Fruit fly (Drosophila melanogaster) whole organism, embryonic: ENCODE results near the gene mRpS30.
A peak's percentile ranks its signal among the peaks of the same experiment; 100 is the strongest.

Source experiments
- Asciz ChIP-seq: fragments of 200-800 bp; sonication (Bioruptor generic); optimal IDR thresholded peaks from 2 replicates; lab custom pipeline; 2017; ENCODE audit warnings: missing biosample characterization, mild to moderate bottlenecking, missing genetic modification characterization, missing genetic modification reagents
- BtbVII ChIP-seq: fragments of 200-800 bp; sonication (Bioruptor generic); optimal IDR thresholded peaks from 3 replicates; lab custom pipeline; 2017; ENCODE audit warnings: missing biosample characterization, mild to moderate bottlenecking, missing genetic modification characterization
- CG10462 ChIP-seq: fragments of 200-800 bp; sonication (Bioruptor generic); optimal IDR thresholded peaks from 2 replicates; lab custom pipeline; 2016; ENCODE audit warnings: missing biosample characterization, missing genetic modification characterization
- CG10654 ChIP-seq: fragments of 200-800 bp; sonication (Bioruptor generic); optimal IDR thresholded peaks from 2 replicates; lab custom pipeline; 2016; ENCODE audit warnings: missing biosample characterization, missing genetic modification characterization
- CG11695 ChIP-seq: fragments of 200-800 bp; sonication (Bioruptor generic); IDR thresholded peaks from 3 replicates; pipeline ENCODE4 v1.3.6; 2022; ENCODE audit warnings: missing biosample characterization, missing genetic modification characterization
- CG11723 ChIP-seq: fragments of 200-800 bp; sonication (Bioruptor generic); optimal IDR thresholded peaks from 2 replicates; lab custom pipeline; 2017; ENCODE audit warnings: missing biosample characterization, mild to moderate bottlenecking, missing genetic modification characterization
- CG12769 ChIP-seq: fragments of 200-800 bp; sonication (Bioruptor generic); optimal IDR thresholded peaks from 2 replicates; lab custom pipeline; 2019; ENCODE audit warnings: missing biosample characterization, mild to moderate bottlenecking, missing genetic modification characterization, moderate library complexity
- CG13296 ChIP-seq: fragments of 200-800 bp; sonication (Bioruptor generic); optimal IDR thresholded peaks from 3 replicates; lab custom pipeline; 2018; ENCODE audit warnings: missing biosample characterization, mild to moderate bottlenecking, missing genetic modification characterization
- CG1603 ChIP-seq: fragments of 200-800 bp; sonication (Bioruptor generic); optimal IDR thresholded peaks from 2 replicates; lab custom pipeline; 2019; ENCODE audit warnings: missing biosample characterization, mild to moderate bottlenecking, missing genetic modification characterization, moderate library complexity
- CG16813 ChIP-seq: fragments of 200-800 bp; sonication (Bioruptor generic); IDR thresholded peaks from 3 replicates; pipeline ENCODE4 v1.3.6; 2022; ENCODE audit warnings: missing biosample characterization, missing genetic modification characterization; ENCODE audit not compliant: partially characterized antibody
- CG30020 ChIP-seq: fragments of 200-800 bp; optimal IDR thresholded peaks from 2 replicates; lab custom pipeline; 2019; ENCODE audit warnings: missing biosample characterization, mild to moderate bottlenecking, missing genetic modification characterization, moderate library complexity
- CG4404 ChIP-seq: fragments of 200-800 bp; sonication (Bioruptor generic); IDR thresholded peaks from 2 replicates; pipeline ENCODE4 v1.3.6; 2022; ENCODE audit warnings: missing biosample characterization, missing genetic modification characterization
- CG4424 ChIP-seq: fragments of 200-800 bp; sonication (Bioruptor generic); optimal IDR thresholded peaks from 3 replicates; lab custom pipeline; 2016; ENCODE audit warnings: missing biosample characterization, missing genetic modification characterization
- CG6854 ChIP-seq: fragments of 200-800 bp; sonication (Bioruptor generic); optimal IDR thresholded peaks from 3 replicates; lab custom pipeline; 2017; ENCODE audit warnings: missing biosample characterization, mild to moderate bottlenecking, missing genetic modification characterization
- CG7556 ChIP-seq: fragments of 200-800 bp; sonication (Bioruptor generic); optimal IDR thresholded peaks from 2 replicates; lab custom pipeline; 2017; ENCODE audit warnings: missing biosample characterization, mild to moderate bottlenecking, missing genetic modification characterization
- CG7786 ChIP-seq: fragments of 200-800 bp; sonication (Bioruptor generic); optimal IDR thresholded peaks from 2 replicates; lab custom pipeline; 2016; ENCODE audit warnings: missing biosample characterization, missing genetic modification characterization
- CG9437 ChIP-seq: fragments of 200-800 bp; sonication (Bioruptor generic); optimal IDR thresholded peaks from 2 replicates; lab custom pipeline; 2018; ENCODE audit warnings: missing biosample characterization, mild to moderate bottlenecking, missing genetic modification characterization
- CG9932 ChIP-seq: fragments of 200-800 bp; sonication (Bioruptor generic); IDR thresholded peaks from 2 replicates; pipeline ENCODE4 v1.3.6; 2022; ENCODE audit warnings: missing biosample characterization, missing genetic modification characterization
- Dbx ChIP-seq: fragments of 200-800 bp; sonication (Bioruptor generic); IDR thresholded peaks from 3 replicates; pipeline ENCODE4 v1.3.6; 2022; ENCODE audit warnings: missing biosample characterization, missing genetic modification characterization
- ERR ChIP-seq: fragments of 200-800 bp; sonication (Bioruptor generic); optimal IDR thresholded peaks from 2 replicates; lab custom pipeline; 2016; ENCODE audit warnings: missing biosample characterization, missing genetic modification characterization
- Ets97D ChIP-seq: fragments of 200-800 bp; sonication (Bioruptor generic); optimal IDR thresholded peaks from 3 replicates; lab custom pipeline; 2016; ENCODE audit warnings: missing biosample characterization, missing genetic modification characterization
- HHEX ChIP-seq: fragments of 200-800 bp; sonication (Bioruptor generic); optimal IDR thresholded peaks from 3 replicates; lab custom pipeline; 2017; ENCODE audit warnings: missing biosample characterization, mild to moderate bottlenecking, missing genetic modification characterization, missing genetic modification reagents
- HmgD ChIP-seq: fragments of 200-800 bp; sonication (Bioruptor generic); optimal IDR thresholded peaks from 3 replicates; lab custom pipeline; 2016; ENCODE audit warnings: missing biosample characterization, missing genetic modification characterization
- Lim3 ChIP-seq: fragments of 200-800 bp; sonication (Bioruptor generic); IDR thresholded peaks from 2 replicates; pipeline ENCODE4 v1.3.6; 2022; ENCODE audit warnings: missing biosample characterization, missing genetic modification characterization
- Med ChIP-seq: fragments of 200-800 bp; sonication (Bioruptor generic); peaks from one replicate; lab custom pipeline; 2016; ENCODE audit warnings: missing biosample characterization, missing genetic modification characterization, mild to moderate bottlenecking, inconsistent platforms, moderate library complexity
- Myb ChIP-seq: fragments of 200-800 bp; sonication (Bioruptor generic); optimal IDR thresholded peaks from 2 replicates; lab custom pipeline; 2016; ENCODE audit warnings: missing biosample characterization, missing genetic modification characterization
- Opbp ChIP-seq: fragments of 200-800 bp; sonication (Bioruptor generic); IDR thresholded peaks from 3 replicates; pipeline ENCODE4 v1.3.6; 2022; ENCODE audit warnings: missing biosample characterization, missing genetic modification characterization; ENCODE audit not compliant: partially characterized antibody
- Rfx ChIP-seq: fragments of 200-800 bp; sonication (Bioruptor generic); IDR thresholded peaks from 2 replicates; pipeline ENCODE4 v1.3.6; 2022; ENCODE audit warnings: missing biosample characterization, missing genetic modification characterization
- Sox100B ChIP-seq: fragments of 200-800 bp; sonication (Bioruptor generic); optimal IDR thresholded peaks from 3 replicates; lab custom pipeline; 2018; ENCODE audit warnings: missing biosample characterization, mild to moderate bottlenecking, missing genetic modification characterization
- ara ChIP-seq: fragments of 200-800 bp; sonication (Bioruptor generic); IDR thresholded peaks from 2 replicates; pipeline ENCODE4 v1.3.6; 2022; ENCODE audit warnings: missing biosample characterization, missing genetic modification characterization
- ash1 ChIP-seq: fragments of 200-800 bp; sonication (Bioruptor generic); optimal IDR thresholded peaks from 2 replicates; lab custom pipeline; 2018; ENCODE audit warnings: missing biosample characterization, mild to moderate bottlenecking, missing genetic modification characterization
- bsh ChIP-seq, 2 experiments: fragments of 200-800 bp; sonication (Bioruptor generic); optimal IDR thresholded peaks; 2 replicates each; lab custom pipeline; 2017 to 2018; ENCODE audit warnings: mild to moderate bottlenecking in 2 of 2, missing biosample characterization in 2 of 2, missing genetic modification characterization in 2 of 2, moderate library complexity in 1 of 2
- dan ChIP-seq: fragments of 200-800 bp; sonication (Bioruptor generic); IDR thresholded peaks from 2 replicates; pipeline ENCODE4 v1.3.6; 2022; ENCODE audit warnings: missing biosample characterization, missing genetic modification characterization
- dmrt99B ChIP-seq: fragments of 200-800 bp; sonication (Bioruptor generic); optimal IDR thresholded peaks from 2 replicates; lab custom pipeline; 2018; ENCODE audit warnings: missing biosample characterization, mild to moderate bottlenecking, missing genetic modification characterization, moderate library complexity
- en ChIP-seq: fragments of 200-800 bp; sonication (Bioruptor generic); optimal IDR thresholded peaks from 2 replicates; lab custom pipeline; 2016; ENCODE audit warnings: missing biosample characterization, missing genetic modification characterization
- eyg ChIP-seq: fragments of 200-800 bp; sonication (Bioruptor generic); optimal IDR thresholded peaks from 3 replicates; lab custom pipeline; 2016; ENCODE audit warnings: missing biosample characterization, missing genetic modification characterization
- gce ChIP-seq: fragments of 200-800 bp; sonication (Bioruptor generic); IDR thresholded peaks from 3 replicates; pipeline ENCODE4 v1.3.6; 2022; ENCODE audit warnings: missing biosample characterization, missing genetic modification characterization
- gcm ChIP-seq: fragments of 200-800 bp; sonication (Bioruptor generic); optimal IDR thresholded peaks from 2 replicates; lab custom pipeline; 2019; ENCODE audit warnings: missing biosample characterization, mild to moderate bottlenecking, missing genetic modification characterization, moderate library complexity
- grau ChIP-seq: fragments of 200-800 bp; optimal IDR thresholded peaks from 3 replicates; lab custom pipeline; 2019; ENCODE audit warnings: missing biosample characterization, mild to moderate bottlenecking, missing genetic modification characterization, moderate library complexity
- her ChIP-seq: fragments of 200-800 bp; sonication (Bioruptor generic); optimal IDR thresholded peaks from 2 replicates; lab custom pipeline; 2016; ENCODE audit warnings: missing biosample characterization, missing genetic modification characterization
- jumu ChIP-seq: fragments of 200-800 bp; sonication (Bioruptor generic); optimal IDR thresholded peaks from 3 replicates; lab custom pipeline; 2016; ENCODE audit warnings: missing biosample characterization, missing genetic modification characterization
- kni ChIP-seq: fragments of 200-800 bp; sonication (Bioruptor generic); optimal IDR thresholded peaks from 3 replicates; lab custom pipeline; 2017; ENCODE audit warnings: mild to moderate bottlenecking, missing biosample characterization, missing genetic modification reagents, missing genetic modification characterization
- onecut ChIP-seq: fragments of 200-800 bp; sonication (Bioruptor generic); IDR thresholded peaks from 2 replicates; pipeline ENCODE4 v1.3.6; 2022; ENCODE audit warnings: missing biosample characterization, missing genetic modification characterization
- otp ChIP-seq: fragments of 200-800 bp; sonication (Bioruptor generic); IDR thresholded peaks from 3 replicates; pipeline ENCODE4, ENCODE4 v1.3.6; 2022; ENCODE audit warnings: missing biosample characterization, missing genetic modification characterization
- ranshi ChIP-seq: fragments of 200-800 bp; sonication (Bioruptor generic); IDR thresholded peaks from 2 replicates; pipeline ENCODE4 v1.3.6; 2022; ENCODE audit warnings: missing biosample characterization, missing genetic modification characterization
- row ChIP-seq: fragments of 200-800 bp; sonication (Bioruptor generic); IDR thresholded peaks from 3 replicates; pipeline ENCODE4 v1.3.6; 2022; ENCODE audit warnings: missing biosample characterization, missing genetic modification characterization
- tap ChIP-seq: fragments of 200-800 bp; optimal IDR thresholded peaks from 3 replicates; lab custom pipeline; 2019; ENCODE audit warnings: missing biosample characterization, mild to moderate bottlenecking, missing genetic modification characterization, moderate library complexity
- trem ChIP-seq: fragments of 200-800 bp; optimal IDR thresholded peaks from 3 replicates; lab custom pipeline; 2019; ENCODE audit warnings: missing biosample characterization, mild to moderate bottlenecking, missing genetic modification characterization, moderate library complexity
- tup ChIP-seq: fragments of 200-800 bp; sonication (Bioruptor generic); optimal IDR thresholded peaks from 2 replicates; lab custom pipeline; 2016; ENCODE audit warnings: missing biosample characterization, mild to moderate bottlenecking, missing genetic modification characterization, moderate library complexity

mRpS30 gene

dm6 chrX:15740881-15741280 is 45.0 kb upstream of the mRpS30 start:
- no peak for TF ChIP-seq tap (tag; lab: Kevin White, UChicago)
- TF ChIP-seq BtbVII = peak; percentile 3
- TF ChIP-seq CG9932 (GFP tag; lab: Robert Waterston, UW) = 0 out of 2 replicates have a peak, but pooled peaks have one; percentile 28
- TF ChIP-seq row (GFP tag; lab: Robert Waterston, UW) = peak; percentile 24; the same call in 2 of the 3 replicates

- TF ChIP-seq Ets97D (GFP tag; lab: Kevin White, UChicago) (peak; percentile 17), en (GFP tag; lab: Kevin White, UChicago) (no peak), dan (GFP tag; lab: Robert Waterston, UW) (no peak), Myb (no peak), tup (no peak), dmrt99B (tag; lab: Kevin White, UChicago) (no peak), otp (GFP tag; lab: Robert Waterston, UW) (no peak), trem (tag; lab: Kevin White, UChicago) (no peak), CG4424 (GFP tag; lab: Kevin White, UChicago) (peak; percentile 1), CG1603 (tag; lab: Kevin White, UChicago) (peak; percentile 20), HmgD (no peak), CG11723 (GFP tag; lab: Kevin White, UChicago) (no peak), grau (tag; lab: Kevin White, UChicago) (peak; percentile 1), CG7556 (GFP tag; lab: Kevin White, UChicago) (no peak), CG16813 (peak; percentile 52; the same call in 2 of the 3 replicates), CG12769 (tag; lab: Kevin White, UChicago) (no peak), Med (peak; percentile 74), gce (GFP tag; lab: Robert Waterston, UW) (no peak), CG11695 (GFP tag; lab: Robert Waterston, UW) (no peak), jumu (GFP tag; lab: Kevin White, UChicago) (no peak), onecut (GFP tag; lab: Robert Waterston, UW) (no peak), CG10654 (no peak), bsh (GFP tag; optimal IDR thresholded peaks at IDR 0.05; lab: Kevin White, UChicago) (no peak), eyg (no peak), CG10462 (GFP tag; lab: Kevin White, UChicago) (no peak), Asciz (GFP tag; lab: Kevin White, UChicago) (no peak), HHEX (GFP tag; lab: Kevin White, UChicago) (no peak), Sox100B (GFP tag; lab: Kevin White, UChicago) (no peak), CG9437 (GFP tag; lab: Kevin White, UChicago) (no peak), Rfx (GFP tag; lab: Robert Waterston, UW) (peak; percentile 57), ara (no peak), Lim3 (GFP tag; lab: Robert Waterston, UW) (no peak), CG30020 (peak; percentile 4), gcm (no peak), her (GFP tag; lab: Kevin White, UChicago) (no peak), CG13296 (GFP tag; lab: Kevin White, UChicago) (no peak), CG6854 (GFP tag; lab: Kevin White, UChicago) (no peak), ERR (GFP tag; lab: Kevin White, UChicago) (no peak), kni (GFP tag; lab: Kevin White, UChicago) (no peak), ranshi (no peak), Dbx (GFP tag; lab: Robert Waterston, UW) (no peak), ash1 (GFP tag; lab: Kevin White, UChicago) (no peak), Opbp (peak; percentile 40; the same call in 1 of the 3 replicates), CG4404 (GFP tag; lab: Robert Waterston, UW) (no peak), CG7786 (GFP tag; lab: Kevin White, UChicago) (no peak)
Observed at dm6 chrX:15745905-15746681, 39.8 kb upstream of the mRpS30 start, which contains the start of the genes CG8944 and CCT6. CG8944 (minus strand) TSS chrX:15746231. CCT6 (plus strand) TSS chrX:15746648.
